Fruit fly (Drosophila melanogaster): ENCODE measurements around the gene ogre.

dm6 chrX:6995258-6995657, 4.1 kb upstream of the ogre start:
- TF ChIP-seq lola (GFP tag; optimal IDR thresholded peaks at IDR 0.05) (no peak), psq (GFP tag; optimal IDR thresholded peaks at IDR 0.05) (no peak), CrebA (GFP tag; optimal IDR thresholded peaks at IDR 0.05; ENCODE audit: borderline replicate concordance) (no peak)
